Worm (Caenorhabditis elegans) whole organism, young adult: Measurements from ENCODE around the gene sri-36.

ENCODE experiments used
- B0019.2 ChIP-seq: fragments of 200-800 bp; sonication (Bioruptor generic); conservative IDR thresholded peaks from 2 replicates; pipeline ENCODE4 v1.3.6; 2022; ENCODE audit warnings: missing genetic modification reagents, missing genetic modification characterization, missing compliant biosample characterization
- ZK185.1 ChIP-seq: sonication (generic microtip); optimal IDR thresholded peaks from 2 replicates; lab custom pipeline; 2016; ENCODE audit warnings: mild to moderate bottlenecking, missing genetic modification characterization, missing compliant biosample characterization; ENCODE audit not compliant: poor library complexity, severe bottlenecking
- ceh-79 ChIP-seq: sonication (generic microtip); optimal IDR thresholded peaks from 2 replicates; lab custom pipeline; 2017; ENCODE audit warnings: mild to moderate bottlenecking, missing genetic modification characterization, missing compliant biosample characterization
- die-1 ChIP-seq: sonication (generic microtip); optimal IDR thresholded peaks from 2 replicates; lab custom pipeline; 2016; ENCODE audit warnings: missing genotype, mild to moderate bottlenecking, missing genetic modification characterization, missing compliant biosample characterization

ce11 chrII:2611009-2611408 is 25.6 kb upstream of the sri-36 start:
- no peak for TF ChIP-seq die-1
- no peak for TF ChIP-seq ZK185.1 (tag; lab: Kevin White, UChicago)
- no peak for TF ChIP-seq ceh-79 (tag; lab: Kevin White, UChicago)
- TF ChIP-seq B0019.2 (GFP tag; lab: Robert Waterston, UW), result no peak
